Fruit fly (Drosophila melanogaster) whole organism, prepupa: Measurements from ENCODE around the gene Cerk.

Source experiments
- Blimp-1 ChIP-seq: fragments of 200-800 bp; sonication (Bioruptor generic); optimal IDR thresholded peaks from 3 replicates; lab custom pipeline; 2017; ENCODE audit warnings: missing biosample characterization, missing genetic modification characterization, mild to moderate bottlenecking, moderate library complexity, missing genetic modification reagents
- CG10631 ChIP-seq: fragments of 200-800 bp; sonication (Bioruptor generic); optimal IDR thresholded peaks from 2 replicates; lab custom pipeline; 2016; ENCODE audit warnings: missing biosample characterization, missing genetic modification characterization
- CG10669 ChIP-seq: fragments of 200-800 bp; sonication (Bioruptor generic); optimal IDR thresholded peaks from 3 replicates; lab custom pipeline; 2018; ENCODE audit warnings: missing biosample characterization, mild to moderate bottlenecking, missing genetic modification characterization, moderate library complexity
- CG11294 ChIP-seq: fragments of 200-800 bp; sonication (Bioruptor generic); IDR thresholded peaks from 2 replicates; pipeline ENCODE4 v1.3.6; 2022; ENCODE audit warnings: missing biosample characterization, missing genetic modification characterization
- CG11902 ChIP-seq: fragments of 200-800 bp; sonication (Bioruptor generic); optimal IDR thresholded peaks from 3 replicates; lab custom pipeline; 2016; ENCODE audit warnings: missing biosample characterization, missing genetic modification characterization
- CG1621 ChIP-seq: fragments of 200-800 bp; sonication (Bioruptor generic); optimal IDR thresholded peaks from 3 replicates; lab custom pipeline; 2018; ENCODE audit warnings: missing biosample characterization, mild to moderate bottlenecking, missing genetic modification characterization
- CG3032 ChIP-seq: fragments of 200-800 bp; optimal IDR thresholded peaks from 2 replicates; lab custom pipeline; 2019; ENCODE audit warnings: missing biosample characterization, mild to moderate bottlenecking, missing genetic modification characterization, moderate library complexity
- CG31627 ChIP-seq: fragments of 200-800 bp; sonication (Bioruptor generic); optimal IDR thresholded peaks from 3 replicates; lab custom pipeline; 2016; ENCODE audit warnings: missing biosample characterization, missing genetic modification characterization
- CG32006 ChIP-seq: fragments of 200-800 bp; sonication (Bioruptor generic); optimal IDR thresholded peaks from 3 replicates; lab custom pipeline; 2017; ENCODE audit warnings: missing biosample characterization, mild to moderate bottlenecking, missing genetic modification characterization
- CG34406 ChIP-seq: fragments of 200-800 bp; sonication (Bioruptor generic); optimal IDR thresholded peaks from 3 replicates; lab custom pipeline; 2016; ENCODE audit warnings: missing biosample characterization, missing genetic modification characterization
- CG4318 ChIP-seq: fragments of 200-800 bp; sonication (Bioruptor generic); optimal IDR thresholded peaks from 3 replicates; lab custom pipeline; 2017; ENCODE audit warnings: missing biosample characterization, mild to moderate bottlenecking, missing genetic modification characterization
- CG6163 ChIP-seq: fragments of 200-800 bp; sonication (Bioruptor generic); IDR thresholded peaks from 3 replicates; pipeline ENCODE4 v1.3.6; 2022; ENCODE audit warnings: missing biosample characterization, missing genetic modification characterization
- CG6276 ChIP-seq: fragments of 200-800 bp; sonication (Bioruptor generic); optimal IDR thresholded peaks from 2 replicates; lab custom pipeline; 2017; ENCODE audit warnings: missing biosample characterization, mild to moderate bottlenecking, missing genetic modification characterization
- CG6792 ChIP-seq: fragments of 200-800 bp; sonication (Bioruptor generic); optimal IDR thresholded peaks from 3 replicates; lab custom pipeline; 2016; ENCODE audit warnings: missing biosample characterization, missing genetic modification characterization
- CG6808 ChIP-seq: fragments of 200-800 bp; sonication (Bioruptor generic); optimal IDR thresholded peaks from 3 replicates; lab custom pipeline; 2017; ENCODE audit warnings: missing biosample characterization, missing genetic modification characterization, mild to moderate bottlenecking, moderate library complexity, missing genetic modification reagents
- CG6854 ChIP-seq: fragments of 200-800 bp; sonication (Bioruptor generic); optimal IDR thresholded peaks from 2 replicates; lab custom pipeline; 2017; ENCODE audit warnings: missing biosample characterization, mild to moderate bottlenecking, missing genetic modification characterization
- CG7368 ChIP-seq: fragments of 200-800 bp; sonication (Bioruptor generic); optimal IDR thresholded peaks from 3 replicates; lab custom pipeline; 2016; ENCODE audit warnings: missing biosample characterization, missing genetic modification characterization
- CG8119 ChIP-seq: fragments of 200-800 bp; sonication (Bioruptor generic); IDR thresholded peaks from 3 replicates; pipeline ENCODE4 v1.3.6; 2022; ENCODE audit warnings: missing biosample characterization, missing genetic modification characterization
- CG8319 ChIP-seq: fragments of 200-800 bp; sonication (Bioruptor generic); optimal IDR thresholded peaks from 3 replicates; lab custom pipeline; 2016; ENCODE audit warnings: missing biosample characterization, missing genetic modification characterization
- CG9139 ChIP-seq: fragments of 200-800 bp; sonication (Bioruptor generic); optimal IDR thresholded peaks from 3 replicates; lab custom pipeline; 2017; ENCODE audit warnings: missing biosample characterization, mild to moderate bottlenecking, missing genetic modification characterization
- Eip75B ChIP-seq: fragments of 200-800 bp; sonication (Bioruptor generic); optimal IDR thresholded peaks from 3 replicates; lab custom pipeline; 2016; ENCODE audit warnings: missing biosample characterization, missing genetic modification characterization
- Eip78C ChIP-seq: fragments of 200-800 bp; sonication (Bioruptor generic); peaks from one replicate; lab custom pipeline; 2016; ENCODE audit warnings: missing biosample characterization, missing genetic modification characterization
- Ets21C ChIP-seq: fragments of 200-800 bp; sonication (Bioruptor generic); optimal IDR thresholded peaks from 3 replicates; lab custom pipeline; 2016; ENCODE audit warnings: missing biosample characterization, missing genetic modification characterization
- Hr39 ChIP-seq: fragments of 200-800 bp; sonication (Bioruptor generic); optimal IDR thresholded peaks from 2 replicates; lab custom pipeline; 2016; ENCODE audit warnings: missing biosample characterization, missing genetic modification characterization
- Hr4 ChIP-seq: fragments of 200-800 bp; sonication (Bioruptor generic); optimal IDR thresholded peaks from 3 replicates; lab custom pipeline; 2016; ENCODE audit warnings: missing biosample characterization, missing genetic modification characterization
- Met ChIP-seq: fragments of 200-800 bp; sonication (Bioruptor generic); optimal IDR thresholded peaks from 3 replicates; lab custom pipeline; 2016; ENCODE audit warnings: missing biosample characterization, missing genetic modification characterization
- Sox102F ChIP-seq: fragments of 200-800 bp; sonication (Bioruptor generic); optimal IDR thresholded peaks from 2 replicates; lab custom pipeline; 2016; ENCODE audit warnings: missing biosample characterization, mild to moderate bottlenecking, missing genetic modification characterization
- Sox14 ChIP-seq: fragments of 200-800 bp; sonication (Bioruptor generic); optimal IDR thresholded peaks from 3 replicates; lab custom pipeline; 2016; ENCODE audit warnings: missing biosample characterization, missing genetic modification characterization
- Sox15 ChIP-seq: fragments of 200-800 bp; sonication (Bioruptor generic); optimal IDR thresholded peaks from 3 replicates; lab custom pipeline; 2016; ENCODE audit warnings: missing biosample characterization, missing genetic modification characterization
- achi ChIP-seq: fragments of 200-800 bp; sonication (Bioruptor generic); optimal IDR thresholded peaks from 3 replicates; lab custom pipeline; 2016; ENCODE audit warnings: missing biosample characterization, missing genetic modification characterization
- dac ChIP-seq: fragments of 200-800 bp; sonication (Bioruptor generic); optimal IDR thresholded peaks from 2 replicates; lab custom pipeline; 2017; ENCODE audit warnings: missing biosample characterization, mild to moderate bottlenecking, missing genetic modification characterization
- eg ChIP-seq: fragments of 200-800 bp; sonication (Bioruptor generic); IDR thresholded peaks from 3 replicates; pipeline ENCODE4 v1.3.6; 2022; ENCODE audit warnings: missing biosample characterization, missing genetic modification characterization
- esn ChIP-seq: fragments of 200-800 bp; sonication (Bioruptor generic); optimal IDR thresholded peaks from 2 replicates; lab custom pipeline; 2016; ENCODE audit warnings: missing biosample characterization, mild to moderate bottlenecking, missing genetic modification characterization, moderate library complexity
- fd59A ChIP-seq: fragments of 200-800 bp; sonication (Bioruptor generic); optimal IDR thresholded peaks from 2 replicates; lab custom pipeline; 2017; ENCODE audit warnings: missing biosample characterization, mild to moderate bottlenecking, missing genetic modification characterization, missing genetic modification reagents
- fkh ChIP-seq: fragments of 200-800 bp; sonication (Bioruptor generic); optimal IDR thresholded peaks from 3 replicates; lab custom pipeline; 2017; ENCODE audit warnings: missing biosample characterization, mild to moderate bottlenecking, missing genetic modification characterization, moderate library complexity
- lz ChIP-seq: fragments of 200-800 bp; sonication (Bioruptor generic); optimal IDR thresholded peaks from 3 replicates; lab custom pipeline; 2016; ENCODE audit warnings: missing biosample characterization, missing genetic modification characterization
- net ChIP-seq: fragments of 200-800 bp; sonication (Bioruptor generic); optimal IDR thresholded peaks from 3 replicates; lab custom pipeline; 2016; ENCODE audit warnings: missing biosample characterization, missing genetic modification characterization
- pdm3 ChIP-seq: fragments of 200-800 bp; sonication (Bioruptor generic); optimal IDR thresholded peaks from 3 replicates; lab custom pipeline; 2016; ENCODE audit warnings: missing biosample characterization, missing genetic modification characterization
- spab ChIP-seq: fragments of 200-800 bp; sonication (Bioruptor generic); optimal IDR thresholded peaks from 2 replicates; lab custom pipeline; 2017; ENCODE audit warnings: missing biosample characterization, mild to moderate bottlenecking, missing genetic modification characterization, missing genetic modification reagents
- ss ChIP-seq, 2 experiments: fragments of 200-800 bp; sonication (Bioruptor generic); optimal IDR thresholded peaks; 2 replicates in 1 of 2; 3 replicates in 1 of 2; lab custom pipeline; 2017 to 2018; ENCODE audit warnings: mild to moderate bottlenecking in 2 of 2, missing biosample characterization in 2 of 2, missing genetic modification characterization in 2 of 2, moderate library complexity in 1 of 2
- svp ChIP-seq: fragments of 200-800 bp; sonication (Bioruptor generic); peaks from one replicate; lab custom pipeline; 2016; ENCODE audit warnings: missing biosample characterization, missing genetic modification characterization
- topi ChIP-seq: fragments of 200-800 bp; sonication (Bioruptor generic); optimal IDR thresholded peaks from 3 replicates; lab custom pipeline; 2016; ENCODE audit warnings: missing biosample characterization, missing genetic modification characterization
- vri ChIP-seq: fragments of 200-800 bp; sonication (Bioruptor generic); optimal IDR thresholded peaks from 3 replicates; lab custom pipeline; 2016; ENCODE audit warnings: missing biosample characterization, mild to moderate bottlenecking, missing genetic modification characterization

The Cerk gene

DNA sequence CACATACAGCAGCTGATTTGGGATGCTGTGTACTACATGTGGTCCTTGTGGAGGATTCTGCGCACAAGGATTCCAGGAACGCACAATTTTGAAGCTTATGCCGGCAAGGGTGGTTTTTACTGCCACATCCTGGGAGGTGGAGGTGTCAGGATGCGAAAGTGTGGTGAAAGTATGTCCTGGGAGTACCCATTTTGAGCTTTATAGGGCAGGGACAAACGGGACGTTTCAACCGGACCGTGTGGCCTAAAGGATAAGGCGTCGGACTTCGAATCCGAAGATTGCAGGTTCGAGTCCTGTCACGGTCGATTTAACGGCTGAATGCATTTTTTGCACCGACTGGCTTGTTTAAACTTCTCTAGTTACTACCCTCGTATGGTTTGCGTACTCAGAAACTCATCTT lies 19.9 kb upstream of the Cerk start:
- no peak for TF ChIP-seq Hr39 (GFP tag; lab: Kevin White, UChicago)

DNA sequence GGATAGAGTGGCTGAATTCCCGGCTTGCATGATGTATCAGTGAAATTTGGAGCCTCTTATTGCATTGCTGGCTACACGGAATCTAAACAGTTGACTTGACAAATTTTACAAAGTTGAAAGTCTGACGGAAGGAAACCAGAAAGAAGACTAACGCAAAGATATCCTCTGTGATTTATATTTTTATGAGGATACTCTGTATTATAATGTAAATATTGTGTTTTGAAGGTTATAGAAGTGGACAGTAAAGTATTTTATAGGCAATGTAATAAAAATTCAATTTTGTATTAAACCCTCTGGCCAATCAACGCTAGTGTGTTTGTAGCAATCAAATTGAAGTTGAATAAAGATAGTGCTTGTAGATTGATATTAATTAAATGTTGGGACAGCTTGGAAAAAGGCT lies 19.5 kb upstream of the Cerk start, which contains the start of gene CG14668:
Gene CG14668, minus strand, starts transcription at position 101 of the 400 bp plus-strand sequence.
- TF ChIP-seq vri = no peak
- TF ChIP-seq net (GFP tag; lab: Kevin White, UChicago) = no peak
- TF ChIP-seq fd59A = no peak
- no peak for TF ChIP-seq ss (GFP tag; optimal IDR thresholded peaks at IDR 0.05; lab: Kevin White, UChicago)
- no peak for TF ChIP-seq CG11294
- TF ChIP-seq achi = no peak
- TF ChIP-seq eg (GFP tag; lab: Robert Waterston, UW) = no peak
- TF ChIP-seq dac (GFP tag; lab: Kevin White, UChicago) = no peak
- TF ChIP-seq CG6808 = no peak
- no peak for TF ChIP-seq Hr4 (GFP tag; lab: Kevin White, UChicago)

DNA sequence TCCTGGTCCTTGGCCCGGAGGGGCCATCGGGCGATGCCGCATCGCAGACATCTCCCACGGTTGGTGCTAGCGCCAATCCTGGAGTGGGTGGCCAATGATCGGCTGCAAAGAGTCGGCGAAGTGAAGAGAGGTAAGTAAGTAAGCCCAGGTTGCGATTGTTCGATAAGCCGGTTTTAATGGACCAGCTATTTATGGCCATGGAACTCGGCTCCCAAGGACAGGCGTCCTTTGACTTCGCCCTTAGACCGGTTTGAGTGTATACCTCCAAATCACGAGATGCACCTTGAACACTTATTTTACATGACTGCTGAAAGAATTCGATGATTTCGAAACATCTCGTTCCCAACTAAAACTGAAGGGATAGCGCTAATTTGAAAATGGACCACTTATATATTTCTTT lies 17.7 kb upstream of the Cerk start:
- TF ChIP-seq fd59A = no peak
- no peak for TF ChIP-seq CG1621
- no peak for TF ChIP-seq CG4318 (GFP tag; lab: Kevin White, UChicago)
- no peak for TF ChIP-seq CG7368
- TF ChIP-seq CG8319 (GFP tag; lab: Kevin White, UChicago) = no peak
- no peak for TF ChIP-seq topi
- TF ChIP-seq CG11294 = no peak
- TF ChIP-seq Sox102F = no peak
- TF ChIP-seq esn (GFP tag; lab: Kevin White, UChicago) = no peak
- TF ChIP-seq CG32006 (GFP tag; lab: Kevin White, UChicago) = no peak
- no peak for TF ChIP-seq net (GFP tag; lab: Kevin White, UChicago)
- peak; percentile 16 to 37 for TF ChIP-seq ss (GFP tag; optimal IDR thresholded peaks at IDR 0.05; lab: Kevin White, UChicago)
- no peak for TF ChIP-seq CG34406 (GFP tag; lab: Kevin White, UChicago)
- TF ChIP-seq achi = no peak
- no peak for TF ChIP-seq CG31627
- TF ChIP-seq spab (GFP tag; lab: Kevin White, UChicago) = no peak
- no peak for TF ChIP-seq Hr4 (GFP tag; lab: Kevin White, UChicago)
- TF ChIP-seq CG11902 (GFP tag; lab: Kevin White, UChicago) = no peak
- TF ChIP-seq CG6808 = peak; percentile 43
- TF ChIP-seq CG9139 (GFP tag; lab: Kevin White, UChicago) = no peak
- TF ChIP-seq CG6792 (GFP tag; lab: Kevin White, UChicago) = no peak
- TF ChIP-seq svp (GFP tag; lab: Kevin White, UChicago) = no peak
- no peak for TF ChIP-seq CG10631 (GFP tag; lab: Kevin White, UChicago)
- no peak for TF ChIP-seq Hr39 (GFP tag; lab: Kevin White, UChicago)
- TF ChIP-seq CG6854 (GFP tag; lab: Kevin White, UChicago) = no peak
- no peak for TF ChIP-seq CG3032 (tag; lab: Kevin White, UChicago)
- TF ChIP-seq fkh = no peak
- no peak for TF ChIP-seq Sox14 (GFP tag; lab: Kevin White, UChicago)
- no peak for TF ChIP-seq dac (GFP tag; lab: Kevin White, UChicago)
- no peak for TF ChIP-seq Met
- TF ChIP-seq Eip78C (GFP tag; lab: Kevin White, UChicago) = peak; percentile 78
- TF ChIP-seq CG10669 = no peak
- no peak for TF ChIP-seq lz (GFP tag; lab: Kevin White, UChicago)
- no peak for TF ChIP-seq Ets21C
- no peak for TF ChIP-seq Blimp-1 (GFP tag; lab: Kevin White, UChicago)
- no peak for TF ChIP-seq CG8119 (GFP tag; lab: Robert Waterston, UW)
- no peak for TF ChIP-seq Sox15 (GFP tag; lab: Kevin White, UChicago)
- TF ChIP-seq CG6276 (GFP tag; lab: Kevin White, UChicago) = no peak
- no peak for TF ChIP-seq eg (GFP tag; lab: Robert Waterston, UW)
- TF ChIP-seq pdm3 (GFP tag; lab: Kevin White, UChicago) = peak; percentile 25
- TF ChIP-seq CG6163 (GFP tag; lab: Robert Waterston, UW) = no peak
- peak; percentile 39 for TF ChIP-seq Eip75B
- TF ChIP-seq vri = no peak
